Worm (Caenorhabditis elegans): Measurements from ENCODE around the gene F35G2.3.

Gene F35G2.3

DNA sequence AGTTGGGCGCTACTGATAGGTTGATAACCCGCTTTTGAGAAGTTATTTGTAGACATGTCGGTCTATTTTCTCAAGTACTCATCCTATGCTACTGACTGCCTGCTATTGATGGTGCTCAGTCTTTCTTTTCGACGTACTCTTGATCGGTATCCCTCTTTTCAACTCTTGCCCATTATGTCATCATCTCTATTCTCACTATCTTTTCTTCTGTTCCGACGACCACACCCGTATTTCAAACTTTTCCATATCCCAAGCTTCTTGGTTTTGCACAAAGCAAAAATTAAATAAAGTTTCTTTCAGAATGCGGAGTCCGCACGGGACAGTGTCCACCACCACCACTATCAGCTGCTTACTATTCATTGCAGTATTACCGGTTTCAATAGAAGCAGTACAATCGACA, 6.5 kb upstream of the F35G2.3 start, which contains the start of gene F35G2.1:
Gene F35G2.1 (plus strand): TSS at position 301 of the 400 bp plus-strand sequence.
- no peak for TF ChIP-seq B0310.2 (tag; optimal IDR thresholded peaks at IDR 0.05)
- no peak for TF ChIP-seq F13C5.2 (tag; optimal IDR thresholded peaks at IDR 0.05)
- no peak for TF ChIP-seq sea-1 (GFP tag; conservative IDR thresholded peaks at IDR 0.05)
- TF ChIP-seq hmg-4 (GFP tag; optimal IDR thresholded peaks at IDR 0.05) = no peak
- TF ChIP-seq ama-1 (optimal IDR thresholded peaks at IDR 0.05) = no peak
- no peak for TF ChIP-seq ceh-13 (GFP tag; optimal IDR thresholded peaks at IDR 0.05)
- TF ChIP-seq tbx-37 (GFP tag; conservative IDR thresholded peaks at IDR 0.05) = no peak
- TF ChIP-seq pes-1 (GFP tag; IDR thresholded peaks at IDR 0.05) = no peak

DNA sequence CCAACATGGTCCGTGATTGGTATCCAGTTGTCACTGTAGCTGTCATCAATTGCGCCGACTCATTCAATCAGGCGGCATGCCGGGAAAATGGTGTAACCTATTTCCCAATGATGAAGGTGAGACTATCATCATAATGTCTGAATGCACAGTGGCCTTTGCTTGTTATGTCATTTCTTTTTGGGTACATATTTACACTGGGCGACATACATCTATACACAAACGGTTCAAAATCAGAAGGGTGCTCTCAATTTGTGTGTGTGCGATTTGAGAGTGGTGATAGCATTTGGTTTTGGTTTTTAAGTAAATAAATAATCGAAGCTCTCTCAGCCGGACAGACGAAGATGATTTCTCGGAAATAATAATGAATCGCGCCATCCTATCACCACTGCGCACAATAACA, 5.5 kb upstream of the F35G2.3 start:
- TF ChIP-seq hnd-1 (tag; optimal IDR thresholded peaks at IDR 0.05) (no peak), tbx-37 (GFP tag; conservative IDR thresholded peaks at IDR 0.05) (no peak), hmbx-1 (tag; optimal IDR thresholded peaks at IDR 0.05) (no peak), sea-1 (GFP tag; conservative IDR thresholded peaks at IDR 0.05) (no peak)

DNA sequence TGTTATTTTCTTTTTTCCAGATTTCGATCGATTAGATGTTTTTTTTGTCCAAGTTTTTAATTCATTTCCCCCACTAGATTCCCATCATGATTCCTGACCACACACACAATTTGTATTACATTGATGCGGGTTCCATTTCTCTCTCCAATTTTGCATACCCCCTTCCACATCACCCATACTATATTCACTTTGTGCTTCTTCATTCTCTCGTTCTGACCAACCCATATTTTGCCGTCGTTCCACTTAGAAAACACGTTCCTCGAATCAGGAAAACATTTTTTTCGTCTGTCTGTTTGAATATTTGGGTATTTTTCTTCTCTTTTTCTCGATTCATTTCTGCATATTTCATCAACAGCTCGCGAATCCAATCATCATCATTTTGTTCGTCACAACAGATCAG, 2.0 kb upstream of the F35G2.3 start:
- no peak for TF ChIP-seq hmbx-1 (tag; optimal IDR thresholded peaks at IDR 0.05)
- no peak for TF ChIP-seq F13C5.2 (tag; optimal IDR thresholded peaks at IDR 0.05)
- TF ChIP-seq ama-1 (optimal IDR thresholded peaks at IDR 0.05) = no peak
- TF ChIP-seq tbx-37 (GFP tag; conservative IDR thresholded peaks at IDR 0.05) = no peak
- TF ChIP-seq flt-1 (GFP tag; IDR thresholded peaks at IDR 0.05) = no peak
- TF ChIP-seq ceh-36 (tag; optimal IDR thresholded peaks at IDR 0.05) = no peak

ce11 chrIV:12207873-12208272, 1.6 kb upstream of the F35G2.3 start:
- no peak for TF ChIP-seq ceh-36 (tag; optimal IDR thresholded peaks at IDR 0.05)
- TF ChIP-seq pes-1 (GFP tag; IDR thresholded peaks at IDR 0.05) = no peak
- no peak for TF ChIP-seq ama-1 (optimal IDR thresholded peaks at IDR 0.05)
- no peak for TF ChIP-seq hmbx-1 (tag; optimal IDR thresholded peaks at IDR 0.05)
- no peak for TF ChIP-seq ceh-13 (GFP tag; optimal IDR thresholded peaks at IDR 0.05)
- TF ChIP-seq ets-7 (tag; optimal IDR thresholded peaks at IDR 0.05) = no peak
- no peak for TF ChIP-seq tra-4 (tag; optimal IDR thresholded peaks at IDR 0.05)
- TF ChIP-seq scrt-1 (GFP tag; IDR thresholded peaks at IDR 0.05) = no peak
- TF ChIP-seq hmg-4 (GFP tag; optimal IDR thresholded peaks at IDR 0.05) = no peak
- no peak for TF ChIP-seq B0310.2 (tag; optimal IDR thresholded peaks at IDR 0.05)
- TF ChIP-seq sea-1 (GFP tag; conservative IDR thresholded peaks at IDR 0.05) = no peak
- no peak for TF ChIP-seq tbx-37 (GFP tag; conservative IDR thresholded peaks at IDR 0.05)
- TF ChIP-seq hnd-1 (tag; optimal IDR thresholded peaks at IDR 0.05) = no peak
- no peak for TF ChIP-seq tbx-11 (GFP tag; IDR thresholded peaks at IDR 0.05)
- no peak for TF ChIP-seq flt-1 (GFP tag; IDR thresholded peaks at IDR 0.05)
- TF ChIP-seq F13C5.2 (tag; optimal IDR thresholded peaks at IDR 0.05) = no peak
- no peak for TF ChIP-seq aly-1 (tag; optimal IDR thresholded peaks at IDR 0.05)

DNA sequence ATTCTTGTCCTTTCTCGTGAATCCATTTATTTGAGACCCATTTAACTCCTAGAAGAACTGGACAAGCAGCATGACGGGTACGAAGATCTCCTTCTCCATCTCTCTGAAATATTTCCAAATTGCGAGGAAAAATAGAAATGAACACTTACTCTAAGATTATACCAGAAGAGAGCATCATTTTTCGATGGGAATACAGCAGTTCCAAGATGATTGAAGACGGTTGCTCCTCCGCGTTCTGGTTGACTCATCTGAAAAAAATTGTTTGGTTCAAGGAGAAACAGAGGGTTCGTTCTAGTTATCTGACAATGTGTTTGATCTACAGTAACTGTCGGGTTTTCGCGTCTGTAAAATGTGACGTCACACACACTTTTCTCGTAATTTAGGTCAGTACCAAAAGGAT, 1.9 kb downstream of the F35G2.3 start:
- TF ChIP-seq flt-1 (GFP tag; IDR thresholded peaks at IDR 0.05) (no peak), B0310.2 (tag; optimal IDR thresholded peaks at IDR 0.05) (no peak), ama-1 (optimal IDR thresholded peaks at IDR 0.05) (no peak), hmg-4 (GFP tag; optimal IDR thresholded peaks at IDR 0.05) (no peak), sea-1 (GFP tag; conservative IDR thresholded peaks at IDR 0.05) (no peak), ceh-36 (tag; optimal IDR thresholded peaks at IDR 0.05) (no peak), tbx-11 (GFP tag; IDR thresholded peaks at IDR 0.05) (no peak), tra-4 (tag; optimal IDR thresholded peaks at IDR 0.05) (no peak), hmbx-1 (tag; optimal IDR thresholded peaks at IDR 0.05) (no peak), aly-1 (tag; optimal IDR thresholded peaks at IDR 0.05) (no peak), tbx-37 (GFP tag; conservative IDR thresholded peaks at IDR 0.05) (no peak), F13C5.2 (tag; optimal IDR thresholded peaks at IDR 0.05) (no peak), pes-1 (GFP tag; IDR thresholded peaks at IDR 0.05) (no peak)

- TF ChIP-seq ceh-36 (tag; optimal IDR thresholded peaks at IDR 0.05) = no peak
- TF ChIP-seq flt-1 (GFP tag; IDR thresholded peaks at IDR 0.05) = no peak
- no peak for TF ChIP-seq aly-1 (tag; optimal IDR thresholded peaks at IDR 0.05)
- no peak for TF ChIP-seq B0310.2 (tag; optimal IDR thresholded peaks at IDR 0.05)
- no peak for TF ChIP-seq ets-7 (tag; optimal IDR thresholded peaks at IDR 0.05)
- TF ChIP-seq tra-4 (tag; optimal IDR thresholded peaks at IDR 0.05) = no peak
- no peak for TF ChIP-seq scrt-1 (GFP tag; IDR thresholded peaks at IDR 0.05)
- no peak for TF ChIP-seq hnd-1 (tag; optimal IDR thresholded peaks at IDR 0.05)
- no peak for TF ChIP-seq hmg-4 (GFP tag; optimal IDR thresholded peaks at IDR 0.05)
- no peak for TF ChIP-seq hmbx-1 (tag; optimal IDR thresholded peaks at IDR 0.05)
- TF ChIP-seq ama-1 (optimal IDR thresholded peaks at IDR 0.05) = no peak
- no peak for TF ChIP-seq F13C5.2 (tag; optimal IDR thresholded peaks at IDR 0.05)
- TF ChIP-seq pes-1 (GFP tag; IDR thresholded peaks at IDR 0.05) = no peak
- no peak for TF ChIP-seq tbx-37 (GFP tag; conservative IDR thresholded peaks at IDR 0.05)
- no peak for TF ChIP-seq tbx-11 (GFP tag; IDR thresholded peaks at IDR 0.05)
- no peak for TF ChIP-seq sea-1 (GFP tag; conservative IDR thresholded peaks at IDR 0.05)
- no peak for TF ChIP-seq ceh-13 (GFP tag; optimal IDR thresholded peaks at IDR 0.05)
Measured at ce11 chrIV:12212814-12213213, 3.4 kb downstream of the F35G2.3 start.

DNA sequence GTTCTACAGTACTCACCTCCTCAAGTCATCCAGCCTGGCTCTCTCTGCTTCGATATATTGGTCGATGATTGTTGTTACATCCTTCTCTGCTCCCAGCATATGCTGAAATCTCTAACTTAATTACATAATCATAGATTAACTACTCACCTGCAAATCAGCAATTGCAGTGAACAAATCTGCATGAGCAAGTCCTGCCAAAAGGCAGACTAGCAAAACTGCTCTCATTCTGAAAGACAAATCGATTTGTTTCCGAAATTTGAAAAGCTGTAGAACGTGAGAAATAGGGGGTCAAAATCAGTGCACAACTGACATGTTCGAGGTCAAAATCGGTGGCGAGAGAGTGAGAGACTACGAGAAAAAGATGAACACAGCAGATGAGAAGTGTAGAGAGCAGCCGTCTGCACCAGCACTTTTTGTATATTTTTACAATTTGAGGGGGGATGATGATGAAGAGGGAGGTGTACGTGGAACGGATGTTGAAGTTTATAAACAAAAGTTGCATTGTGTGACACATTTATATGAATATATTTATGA, 6.4 kb downstream of the F35G2.3 start, which contains the start of gene phy-2:
Gene phy-2 (minus strand): TSS at position 226 of the 534 bp plus-strand sequence.
- TF ChIP-seq scrt-1 (GFP tag; IDR thresholded peaks at IDR 0.05) = no peak
- no peak for TF ChIP-seq flt-1 (GFP tag; IDR thresholded peaks at IDR 0.05)
- no peak for TF ChIP-seq ceh-36 (tag; optimal IDR thresholded peaks at IDR 0.05)
- TF ChIP-seq tbx-37 (GFP tag; conservative IDR thresholded peaks at IDR 0.05) = no peak
- TF ChIP-seq ets-7 (tag; optimal IDR thresholded peaks at IDR 0.05) = no peak
- TF ChIP-seq hmg-4 (GFP tag; optimal IDR thresholded peaks at IDR 0.05) = peak; percentile 0

DNA sequence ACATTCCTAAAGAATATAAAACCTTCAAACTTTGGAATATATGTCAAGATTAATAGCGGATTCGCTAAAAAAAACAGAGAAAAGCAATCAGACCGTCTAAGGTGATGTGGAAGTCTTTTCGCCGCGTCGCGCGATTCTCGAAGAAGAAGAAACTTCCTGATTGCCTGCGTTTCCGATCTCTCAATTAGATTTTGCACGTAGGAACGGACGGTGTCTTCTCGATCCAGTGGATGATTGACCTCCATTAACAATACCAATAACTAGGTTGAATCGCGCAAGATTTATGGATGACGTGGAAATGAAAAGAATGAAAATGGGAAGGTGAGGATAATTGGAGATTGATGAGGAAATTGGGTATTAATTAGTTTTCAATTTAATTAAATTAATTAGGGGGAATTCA, 7.7 kb downstream of the F35G2.3 start:
- TF ChIP-seq flt-1 (GFP tag; IDR thresholded peaks at IDR 0.05) (no peak), pes-1 (GFP tag; IDR thresholded peaks at IDR 0.05) (no peak), sea-1 (GFP tag; conservative IDR thresholded peaks at IDR 0.05) (no peak)
